Fruit fly (Drosophila melanogaster): ENCODE data around the gene RhoGAP68F.

RhoGAP68F gene

DNA sequence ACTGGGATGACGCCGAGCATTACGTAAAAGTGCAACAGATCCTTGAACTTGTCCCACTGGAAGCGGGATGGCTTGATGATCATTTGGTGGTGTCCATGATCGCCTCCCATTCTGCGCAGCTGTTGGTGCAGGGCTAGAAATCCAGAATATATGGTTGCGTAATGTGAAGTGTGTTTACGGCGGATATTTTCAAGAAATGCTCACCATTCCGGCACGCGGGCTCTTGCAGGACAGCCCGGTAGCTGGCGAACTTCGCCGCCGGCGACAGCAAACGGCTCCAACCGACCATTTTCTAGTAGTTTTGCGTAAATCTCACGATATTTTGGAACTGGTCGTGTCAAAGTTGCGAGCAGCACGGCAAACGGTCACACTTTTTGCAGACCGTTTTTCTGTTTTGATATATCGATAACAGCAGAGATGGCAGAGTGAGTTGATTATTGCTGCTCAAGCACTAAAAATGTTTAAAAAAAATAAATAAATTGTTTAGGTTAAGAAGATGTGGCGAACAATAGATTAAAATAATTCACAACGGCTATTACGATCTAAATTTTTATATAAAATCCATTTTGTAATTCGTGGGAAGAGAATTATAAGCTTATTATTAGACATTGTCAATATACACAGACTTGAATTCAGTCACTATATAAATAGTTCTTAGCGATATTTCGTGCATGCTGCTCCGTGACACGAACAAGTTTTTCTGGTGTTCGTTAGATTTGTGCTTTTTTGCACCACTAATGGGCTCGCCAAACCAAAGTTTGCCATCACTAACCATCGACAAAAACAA, at the start of gene RhoGAP68F, which contains the start of gene ND-SGDH (continued):
- no peak for TF ChIP-seq ab (GFP tag; optimal IDR thresholded peaks at IDR 0.05)
- TF ChIP-seq fd96Cb (tag; optimal IDR thresholded peaks at IDR 0.05): peak; percentile 66
- no peak for TF ChIP-seq CG12236 (GFP tag; optimal IDR thresholded peaks at IDR 0.05)
- TF ChIP-seq CG11093 (GFP tag; IDR thresholded peaks at IDR 0.05): peak; percentile 54; the same call in 1 of the 3 replicates
- TF ChIP-seq Dbx (GFP tag; IDR thresholded peaks at IDR 0.05): peak; percentile 83
- peak; percentile 37; the same call in 1 of the 2 replicates for TF ChIP-seq Atf6 (GFP tag; IDR thresholded peaks at IDR 0.05)
- TF ChIP-seq odd (GFP tag; optimal IDR thresholded peaks at IDR 0.05): no peak
- TF ChIP-seq CG15514 (GFP tag; optimal IDR thresholded peaks at IDR 0.05): peak; percentile 89
- peak; percentile 42 for TF ChIP-seq CG11398 (GFP tag; optimal IDR thresholded peaks at IDR 0.05)
- TF ChIP-seq CG2712 (tag; optimal IDR thresholded peaks at IDR 0.05): peak; percentile 84
- TF ChIP-seq danr (GFP tag; IDR thresholded peaks at IDR 0.05): peak; percentile 17; the same call in 1 of the 2 replicates
- peak; percentile 72; the same call in 2 of the 4 replicates for TF ChIP-seq Gug (GFP tag; IDR thresholded peaks at IDR 0.05)
- TF ChIP-seq CG12659 (GFP tag; optimal IDR thresholded peaks at IDR 0.05): peak; percentile 89
- no peak for TF ChIP-seq br (optimal IDR thresholded peaks at IDR 0.05)
- peak; percentile 79 for TF ChIP-seq sob (GFP tag; IDR thresholded peaks at IDR 0.05)
- TF ChIP-seq CG1603 (tag; optimal IDR thresholded peaks at IDR 0.05): peak; percentile 18
- TF ChIP-seq Elba2 (GFP tag; optimal IDR thresholded peaks at IDR 0.05): peak; percentile 35
- peak; percentile 85 for TF ChIP-seq CG12391 (tag; optimal IDR thresholded peaks at IDR 0.05)
- TF ChIP-seq CG9817 (tag; optimal IDR thresholded peaks at IDR 0.05): peak; percentile 83
- TF ChIP-seq BEAF-32 (GFP tag; optimal IDR thresholded peaks at IDR 0.05): peak; percentile 99
- TF ChIP-seq CG17612 (GFP tag; IDR thresholded peaks at IDR 0.05): no peak
- no peak for TF ChIP-seq scrt (GFP tag; optimal IDR thresholded peaks at IDR 0.05)
- peak; percentile 57 for TF ChIP-seq kay (GFP tag; optimal IDR thresholded peaks at IDR 0.05)
- TF ChIP-seq cwo (GFP tag; optimal IDR thresholded peaks at IDR 0.05): peak; percentile 54
- peak; percentile 92 for TF ChIP-seq sens (GFP tag)
- TF ChIP-seq HLH54F (GFP tag; optimal IDR thresholded peaks at IDR 0.05): peak; percentile 71
- peak; percentile 73 for TF ChIP-seq CG10147 (GFP tag; optimal IDR thresholded peaks at IDR 0.05)
- TF ChIP-seq CG17568 (GFP tag; optimal IDR thresholded peaks at IDR 0.05): no peak
- no peak for TF ChIP-seq CG1832 (GFP tag; optimal IDR thresholded peaks at IDR 0.05)
- peak; percentile 74 for TF ChIP-seq tgo (GFP tag; IDR thresholded peaks at IDR 0.05)
- no peak; the same call in 2 of the 3 replicates for TF ChIP-seq CG11456 (GFP tag; IDR thresholded peaks at IDR 0.05)
- peak; percentile 70 for TF ChIP-seq dmrt11E (tag; optimal IDR thresholded peaks at IDR 0.05)
- peak; percentile 59; the same call in 1 of the 2 replicates for TF ChIP-seq CG32772 (GFP tag; IDR thresholded peaks at IDR 0.05)
- peak; percentile 70 for TF ChIP-seq CG7963 (GFP tag; IDR thresholded peaks at IDR 0.05; ENCODE audit: partially characterized antibody)
- TF ChIP-seq CG1602 (GFP tag; optimal IDR thresholded peaks at IDR 0.05): peak; percentile 67
- TF ChIP-seq CG13775 (GFP tag; optimal IDR thresholded peaks at IDR 0.05): peak; percentile 85
- TF ChIP-seq hkb (optimal IDR thresholded peaks at IDR 0.05): no peak
- TF ChIP-seq hkb (GFP tag; IDR thresholded peaks at IDR 0.05): no peak; the same call in none of the 2 replicates
- peak; percentile 87 for TF ChIP-seq lilli (GFP tag; optimal IDR thresholded peaks at IDR 0.05)
- no peak for TF ChIP-seq pita (GFP tag; optimal IDR thresholded peaks at IDR 0.05)
- TF ChIP-seq fd102C (GFP tag; optimal IDR thresholded peaks at IDR 0.05): no peak
- peak; percentile 73 for TF ChIP-seq CG12942 (GFP tag; optimal IDR thresholded peaks at IDR 0.05)
- peak; percentile 27 for TF ChIP-seq CG15011 (GFP tag; optimal IDR thresholded peaks at IDR 0.05)
- TF ChIP-seq Antp (GFP tag; optimal IDR thresholded peaks at IDR 0.05): peak; percentile 63
- TF ChIP-seq CoRest (tag; optimal IDR thresholded peaks at IDR 0.05): peak; percentile 90

Measured in whole organism, embryonic.